Worm (Caenorhabditis elegans) whole organism, L4/young adult: Measurements from ENCODE around the gene col-33.

Experiments used
- dao-5 ChIP-seq: sonication (generic microtip); optimal IDR thresholded peaks from 2 replicates; lab custom pipeline; 2016; ENCODE audit warnings: missing genotype, missing genetic modification characterization, moderate library complexity, missing compliant biosample characterization
- him-1 ChIP-seq: sonication (generic microtip); optimal IDR thresholded peaks from 2 replicates; lab custom pipeline; 2016; ENCODE audit warnings: missing genotype, missing genetic modification reagents, missing genetic modification characterization, missing compliant biosample characterization

- TF ChIP-seq him-1 (tag; lab: Kevin White, UChicago) = no peak
- TF ChIP-seq dao-5 (tag; lab: Kevin White, UChicago) = no peak
These were observed 15.8 kb upstream of the col-33 start for ce11 chrIV:4247334-4247733.
